Fruit fly (Drosophila melanogaster): Measurements from ENCODE around the gene Msp300.

DNA sequence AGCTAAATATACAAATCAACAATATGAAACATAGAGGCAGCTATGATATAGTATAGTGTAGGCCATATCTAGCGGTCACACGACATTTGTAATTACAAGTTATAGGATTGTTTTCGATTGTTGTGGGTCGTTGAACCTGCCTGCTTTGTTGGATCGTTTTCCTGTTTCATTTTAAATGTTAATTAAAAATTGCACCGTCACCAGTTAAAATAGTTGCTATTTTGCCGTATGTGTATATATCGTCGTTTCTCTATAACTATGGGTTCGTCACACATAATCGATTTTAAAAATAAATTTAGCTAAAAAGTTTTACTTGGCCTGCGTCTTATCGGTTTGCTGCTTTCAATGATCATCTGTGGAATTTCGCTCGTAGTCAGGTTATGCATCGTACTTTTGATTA lies 28.3 kb upstream of the Msp300 start:
- TF ChIP-seq Optix (GFP tag; IDR thresholded peaks at IDR 0.05) (no peak), Hsf (GFP tag; optimal IDR thresholded peaks at IDR 0.05) (no peak), CG10147 (GFP tag; optimal IDR thresholded peaks at IDR 0.05) (no peak), Opbp (GFP tag; IDR thresholded peaks at IDR 0.05; ENCODE audit: partially characterized antibody) (no peak)

All from whole organism, embryonic.